Fruit fly (Drosophila melanogaster): ENCODE results near the gene X11Lbeta.

The X11Lbeta gene

DNA sequence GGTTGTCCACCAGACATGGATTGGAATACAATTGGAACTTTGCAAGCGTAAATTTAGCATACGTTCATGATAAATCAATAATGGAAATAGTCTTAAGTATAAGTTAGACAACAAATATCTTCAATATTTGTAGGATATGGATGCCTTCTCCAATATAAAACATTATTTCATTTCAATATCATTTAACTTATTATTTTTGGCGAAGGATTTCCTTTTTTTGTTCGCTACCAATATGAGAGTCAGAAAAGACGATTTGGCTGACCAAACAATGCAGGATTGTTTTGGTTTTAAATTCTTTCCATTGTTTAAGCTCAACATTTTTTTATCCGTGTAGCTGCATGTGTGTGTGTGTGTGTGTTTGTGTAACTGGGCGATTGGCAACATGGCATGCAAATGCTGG lies 12.3 kb upstream of the X11Lbeta start:
- TF ChIP-seq zen2 (GFP tag; IDR thresholded peaks at IDR 0.05; ENCODE audit: partially characterized antibody): no peak
- no peak for TF ChIP-seq Vsx1 (GFP tag; optimal IDR thresholded peaks at IDR 0.05)
- TF ChIP-seq Ets65A (GFP tag): peak; percentile 47
- TF ChIP-seq sima (GFP tag; optimal IDR thresholded peaks at IDR 0.05): no peak
- TF ChIP-seq hbn (GFP tag; IDR thresholded peaks at IDR 0.05; ENCODE audit: partially characterized antibody): no peak
- no peak for TF ChIP-seq CG7987 (GFP tag; optimal IDR thresholded peaks at IDR 0.05)
- no peak for TF ChIP-seq Atf6 (GFP tag; IDR thresholded peaks at IDR 0.05)
- no peak for TF ChIP-seq Poxn (GFP tag; IDR thresholded peaks at IDR 0.05)
- no peak for TF ChIP-seq CG17361 (GFP tag; IDR thresholded peaks at IDR 0.05)
- TF ChIP-seq CG2116 (GFP tag; optimal IDR thresholded peaks at IDR 0.05): no peak
- TF ChIP-seq Dek (tag; optimal IDR thresholded peaks at IDR 0.05): no peak
- peak; percentile 16 for TF ChIP-seq Med (GFP tag)
- TF ChIP-seq tup (GFP tag; optimal IDR thresholded peaks at IDR 0.05): no peak
- TF ChIP-seq CG12104 (GFP tag; optimal IDR thresholded peaks at IDR 0.05): no peak
- no peak for TF ChIP-seq CG4360 (GFP tag; IDR thresholded peaks at IDR 0.05)
- no peak for TF ChIP-seq lab (GFP tag; optimal IDR thresholded peaks at IDR 0.05)

DNA sequence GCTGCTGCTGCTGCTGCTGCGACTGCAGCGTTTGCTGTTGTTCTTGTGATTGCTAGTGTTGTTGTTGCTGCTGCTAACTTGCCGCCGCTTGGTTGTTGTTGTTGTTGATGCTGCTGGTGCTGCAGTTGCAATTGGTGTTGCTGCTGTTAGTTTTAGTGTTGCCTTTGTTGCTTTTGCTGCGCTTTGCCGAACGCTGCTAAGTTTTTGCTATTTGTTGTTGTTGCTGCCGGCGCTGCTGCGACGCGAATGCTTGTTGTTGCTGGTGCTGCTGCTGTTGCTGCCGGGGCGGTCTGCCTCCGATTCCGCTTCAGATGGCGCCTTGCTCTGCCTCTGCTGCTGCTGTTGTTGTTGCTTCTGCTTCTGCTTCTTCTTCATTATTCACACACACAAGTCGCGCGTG lies 9.0 kb upstream of the X11Lbeta start:
- TF ChIP-seq CG4360 (GFP tag; IDR thresholded peaks at IDR 0.05): peak; percentile 31; the same call in 1 of the 2 replicates
- TF ChIP-seq hb (GFP tag; IDR thresholded peaks at IDR 0.05; ENCODE audit: partially characterized antibody): no peak

DNA sequence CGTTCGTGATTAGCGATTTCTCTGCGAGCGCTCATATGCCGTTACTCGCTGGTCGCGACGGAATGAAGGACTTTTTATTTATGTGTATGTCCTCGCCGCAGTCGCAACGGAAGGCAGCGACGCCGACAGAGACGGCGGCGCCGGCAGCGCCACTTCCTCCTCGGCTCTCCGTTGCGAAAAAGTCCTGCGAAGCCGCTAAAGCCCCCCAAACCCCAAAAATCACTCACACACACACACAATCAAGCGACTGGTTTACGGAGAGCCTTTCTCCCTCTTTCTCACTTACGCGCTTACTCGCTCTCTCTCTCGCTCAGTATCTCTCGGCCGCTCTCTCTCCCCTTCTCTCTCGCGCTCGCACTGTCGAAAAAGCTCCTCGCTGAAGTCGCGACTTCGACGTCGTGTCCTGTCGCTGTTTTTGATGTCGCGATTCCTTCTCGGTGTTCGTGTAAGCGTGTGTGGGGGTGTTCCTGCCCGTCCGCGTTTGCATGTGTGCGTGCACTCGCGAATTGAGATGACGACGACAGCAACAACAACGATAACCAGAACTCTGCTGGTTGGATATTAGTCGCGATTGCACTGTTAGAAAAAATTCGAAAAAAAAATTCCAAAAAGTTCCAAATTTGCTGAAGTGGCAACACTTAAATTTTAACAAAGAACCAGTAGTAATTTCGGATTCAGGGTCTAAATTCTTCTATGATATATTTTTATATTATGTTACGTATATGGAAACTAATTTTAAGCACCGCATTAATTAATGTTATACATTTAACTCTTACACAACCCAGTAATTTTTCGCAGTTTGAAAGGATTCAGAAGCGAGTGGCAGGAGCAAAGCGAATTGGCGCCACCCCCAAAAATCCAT lies 7.2 kb upstream of the X11Lbeta start, which contains the start of gene CG43347:
TSS of gene CG43347 (minus strand) at position 47 of the 862 bp plus-strand sequence.
- no peak for TF ChIP-seq wdn (GFP tag; IDR thresholded peaks at IDR 0.05)
- TF ChIP-seq Dp (GFP tag; optimal IDR thresholded peaks at IDR 0.05): no peak
- peak; percentile 64 for TF ChIP-seq seq (GFP tag; IDR thresholded peaks at IDR 0.05)
- no peak for TF ChIP-seq pros (GFP tag; optimal IDR thresholded peaks at IDR 0.05)
- TF ChIP-seq Vsx1 (GFP tag; optimal IDR thresholded peaks at IDR 0.05): peak; percentile 33
- peak; percentile 43 for TF ChIP-seq abd-A (tag; optimal IDR thresholded peaks at IDR 0.05)
- peak; percentile 59 for TF ChIP-seq CG15514 (GFP tag; optimal IDR thresholded peaks at IDR 0.05)
- TF ChIP-seq corto (GFP tag; optimal IDR thresholded peaks at IDR 0.05): no peak
- no peak for TF ChIP-seq ab (GFP tag; optimal IDR thresholded peaks at IDR 0.05)
- TF ChIP-seq CG6689 (GFP tag; IDR thresholded peaks at IDR 0.05): peak; percentile 65
- TF ChIP-seq Usf (GFP tag; optimal IDR thresholded peaks at IDR 0.05): no peak
- peak; percentile 56 for TF ChIP-seq ind (GFP tag; optimal IDR thresholded peaks at IDR 0.05)
- TF ChIP-seq CG7357 (GFP tag; IDR thresholded peaks at IDR 0.05): peak; percentile 57; the same call in 2 of the 3 replicates
- TF ChIP-seq CG14014 (GFP tag; IDR thresholded peaks at IDR 0.05): 0 out of 2 replicates have a peak, but pooled peaks have one; percentile 36
- peak; percentile 52 for TF ChIP-seq CG4424 (GFP tag; optimal IDR thresholded peaks at IDR 0.05)
- TF ChIP-seq disco-r (GFP tag; optimal IDR thresholded peaks at IDR 0.05): no peak
- TF ChIP-seq sug (tag; optimal IDR thresholded peaks at IDR 0.05): peak; percentile 74
- peak; percentile 80 for TF ChIP-seq CG17361 (GFP tag; IDR thresholded peaks at IDR 0.05)
- TF ChIP-seq tna (GFP tag; IDR thresholded peaks at IDR 0.05; ENCODE audit: partially characterized antibody): no peak
- no peak for TF ChIP-seq Dll (GFP tag; IDR thresholded peaks at IDR 0.05; ENCODE audit: partially characterized antibody)
- TF ChIP-seq CG4282 (GFP tag; optimal IDR thresholded peaks at IDR 0.05): no peak
- TF ChIP-seq fru (optimal IDR thresholded peaks at IDR 0.05): no peak
- TF ChIP-seq onecut (GFP tag; IDR thresholded peaks at IDR 0.05): peak; percentile 42; the same call in 1 of the 2 replicates
- peak; percentile 38; the same call in 1 of the 2 replicates for TF ChIP-seq CG7372 (GFP tag; IDR thresholded peaks at IDR 0.05)
- peak; percentile 20; the same call in 1 of the 2 replicates for TF ChIP-seq wor (GFP tag; IDR thresholded peaks at IDR 0.05)
- TF ChIP-seq Xbp1 (GFP tag; optimal IDR thresholded peaks at IDR 0.05): peak; percentile 67
- TF ChIP-seq CG14860 (GFP tag; IDR thresholded peaks at IDR 0.05; ENCODE audit: partially characterized antibody): no peak
- TF ChIP-seq kay (GFP tag; optimal IDR thresholded peaks at IDR 0.05): no peak
- TF ChIP-seq Abd-B (GFP tag; optimal IDR thresholded peaks at IDR 0.05): peak; percentile 58
- peak; percentile 6 for TF ChIP-seq CG4854 (GFP tag; optimal IDR thresholded peaks at IDR 0.05)
- peak; percentile 44 for TF ChIP-seq Hr3 (GFP tag; optimal IDR thresholded peaks at IDR 0.05)
